Fruit fly (Drosophila melanogaster) S2 (cell line): ENCODE measurements around the gene CG14712.

Experiments
- CG8478 ChIP-seq: fragments of >200 bp; optimal IDR thresholded peaks from 2 replicates; lab custom pipeline; 2018
- CTCF ChIP-seq, 2 experiments: fragments of >200 bp; optimal IDR thresholded peaks; 2 replicates each; lab custom pipeline; 2018

- TF ChIP-seq CTCF (optimal IDR thresholded peaks at IDR 0.05; lab: Kevin White, UChicago) (no peak), CG8478 (lab: Kevin White, UChicago) (no peak)
Observed at dm6 chr3R:11614107-11614506, 14.5 kb upstream of the CG14712 start.
